Worm (Caenorhabditis elegans) whole organism, L1 larva: Measurements from ENCODE around the gene slc-17.8.

Experiments used
- ama-1 ChIP-seq: fragments of 150-350 bp; optimal IDR thresholded peaks from 2 replicates; lab custom pipeline; 2014
- blmp-1 ChIP-seq: fragments of 150-350 bp; optimal IDR thresholded peaks from 2 replicates; lab custom pipeline; 2014; ENCODE audit warnings: missing biosample characterization, missing genetic modification characterization
- ceh-8 ChIP-seq: fragments of 200-800 bp; sonication (Bioruptor generic); optimal IDR thresholded peaks from 2 replicates; lab custom pipeline; 2018; ENCODE audit warnings: mild to moderate bottlenecking, missing genetic modification characterization, moderate library complexity, missing compliant biosample characterization
- ces-1 ChIP-seq: fragments of 150-350 bp; optimal IDR thresholded peaks from 2 replicates; lab custom pipeline; 2014; ENCODE audit warnings: missing biosample characterization, missing genetic modification reagents, missing genetic modification characterization
- dpl-1 ChIP-seq, 3 experiments: fragments of 150-350 bp in 2 of 3; sonication (generic microtip) in 1 of 3; optimal IDR thresholded peaks; 2 replicates each; lab custom pipeline; 2014 to 2017; ENCODE audit warnings: missing biosample characterization in 3 of 3, missing genetic modification characterization in 3 of 3, missing genetic modification reagents in 3 of 3
- elt-3 ChIP-seq, 6 experiments: fragments of 150-350 bp in 1 of 6; sonication (generic microtip); optimal IDR thresholded peaks; 2 replicates each; lab custom pipeline; 2017 to 2018; ENCODE audit warnings: missing biosample characterization in 6 of 6, missing genetic modification characterization in 6 of 6, inconsistent platforms in 1 of 6
- fkh-10 ChIP-seq: sonication (generic microtip); optimal IDR thresholded peaks from 2 replicates; lab custom pipeline; 2017; ENCODE audit warnings: missing biosample characterization, missing genetic modification reagents, missing genetic modification characterization
- nhr-12 ChIP-seq: sonication (generic microtip); optimal IDR thresholded peaks from 2 replicates; lab custom pipeline; 2017; ENCODE audit warnings: missing biosample characterization, missing genetic modification characterization
- ztf-11 ChIP-seq, 2 experiments: sonication (generic microtip); optimal IDR thresholded peaks; 2 replicates each; lab custom pipeline; 2016 to 2017; ENCODE audit warnings: missing genetic modification characterization in 2 of 2, missing biosample characterization in 1 of 2, missing compliant biosample characterization in 1 of 2

DNA sequence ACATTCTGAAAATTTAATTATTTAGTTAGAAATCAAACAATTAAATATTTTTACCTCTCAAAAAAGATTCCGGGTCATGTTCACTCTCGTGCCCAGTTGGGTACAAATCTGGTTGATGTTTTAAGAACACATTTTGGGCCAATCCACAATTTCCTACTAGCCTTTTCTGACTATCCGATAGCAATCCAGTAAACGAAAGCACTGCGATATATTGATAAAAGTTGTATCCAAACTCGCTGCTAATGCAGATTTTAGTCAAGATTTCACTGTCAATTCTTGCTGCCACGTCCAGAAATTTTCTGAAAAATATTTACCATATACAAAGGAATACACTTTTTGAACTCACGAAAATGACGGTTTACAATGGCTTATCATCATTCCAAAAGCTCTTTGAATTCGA is 23.8 kb upstream of the slc-17.8 start:
- TF ChIP-seq ceh-8 (GFP tag; lab: Kevin White, UChicago) (no peak), nhr-12 (tag; lab: Kevin White, UChicago) (no peak), ama-1 (lab: Kevin White, UChicago) (no peak), dpl-1 (GFP tag; optimal IDR thresholded peaks at IDR 0.05; lab: Kevin White, UChicago) (no peak), ces-1 (GFP tag; lab: Kevin White, UChicago) (no peak), ztf-11 (tag; optimal IDR thresholded peaks at IDR 0.05; lab: Kevin White, UChicago) (no peak), fkh-10 (GFP tag; lab: Kevin White, UChicago) (no peak), elt-3 (tag; optimal IDR thresholded peaks at IDR 0.05; lab: Kevin White, UChicago) (no peak), blmp-1 (tag; lab: Kevin White, UChicago) (no peak)
